Worm (Caenorhabditis elegans) whole organism, late embryonic: ENCODE results near the gene srx-65.

ENCODE experiments used
- C08G9.2 ChIP-seq: sonication (generic microtip); optimal IDR thresholded peaks from 2 replicates; lab custom pipeline; 2016; ENCODE audit warnings: mild to moderate bottlenecking, missing genetic modification characterization, moderate library complexity, missing compliant biosample characterization
- C38D4.7 ChIP-seq: fragments of 200-800 bp; sonication (Bioruptor generic); optimal IDR thresholded peaks from 2 replicates; lab custom pipeline; 2018; ENCODE audit warnings: mild to moderate bottlenecking, missing genetic modification characterization, moderate library complexity, missing compliant biosample characterization
- F13H6.1 ChIP-seq: sonication (generic microtip); optimal IDR thresholded peaks from 2 replicates; lab custom pipeline; 2016; ENCODE audit warnings: missing genetic modification characterization, missing compliant biosample characterization
- K02D7.2 ChIP-seq: sonication (generic microtip); optimal IDR thresholded peaks from 2 replicates; lab custom pipeline; 2017; ENCODE audit warnings: mild to moderate bottlenecking, missing genetic modification characterization, missing compliant biosample characterization
- T23F11.4 ChIP-seq: fragments of 200-800 bp; sonication (Bioruptor generic); optimal IDR thresholded peaks from 2 replicates; lab custom pipeline; 2018; ENCODE audit warnings: mild to moderate bottlenecking, missing genetic modification characterization, missing compliant biosample characterization
- Y22D7AL.16 ChIP-seq: sonication (generic microtip); optimal IDR thresholded peaks from 2 replicates; lab custom pipeline; 2016; ENCODE audit warnings: missing genetic modification characterization, missing compliant biosample characterization
- ahr-1 ChIP-seq: sonication (generic microtip); optimal IDR thresholded peaks from 2 replicates; lab custom pipeline; 2016; ENCODE audit warnings: missing genetic modification characterization, missing compliant biosample characterization
- ama-1 ChIP-seq: fragments of 150-350 bp; optimal IDR thresholded peaks from 2 replicates; lab custom pipeline; 2014
- ceh-19 ChIP-seq: fragments of 200-800 bp; sonication (Bioruptor generic); optimal IDR thresholded peaks from 2 replicates; lab custom pipeline; 2018; ENCODE audit warnings: mild to moderate bottlenecking, missing genetic modification characterization, missing compliant biosample characterization
- ceh-22 ChIP-seq: sonication (generic microtip); optimal IDR thresholded peaks from 2 replicates; lab custom pipeline; 2017; ENCODE audit warnings: missing biosample characterization, missing genetic modification characterization
- ceh-24 ChIP-seq: sonication (generic microtip); optimal IDR thresholded peaks from 2 replicates; lab custom pipeline; 2016; ENCODE audit warnings: mild to moderate bottlenecking, missing genetic modification characterization, missing compliant biosample characterization
- ceh-34 ChIP-seq: sonication (generic microtip); optimal IDR thresholded peaks from 2 replicates; lab custom pipeline; 2016; ENCODE audit warnings: mild to moderate bottlenecking, missing genetic modification characterization, missing compliant biosample characterization
- ceh-48 ChIP-seq: sonication (generic microtip); optimal IDR thresholded peaks from 2 replicates; lab custom pipeline; 2016; ENCODE audit warnings: missing genetic modification characterization, inconsistent platforms, missing compliant biosample characterization
- ceh-6 ChIP-seq: fragments of 200-800 bp; sonication (Bioruptor generic); optimal IDR thresholded peaks from 2 replicates; lab custom pipeline; 2018; ENCODE audit warnings: mild to moderate bottlenecking, missing genetic modification characterization, missing compliant biosample characterization
- ceh-9 ChIP-seq: sonication (generic microtip); optimal IDR thresholded peaks from 2 replicates; lab custom pipeline; 2016; ENCODE audit warnings: mild to moderate bottlenecking, missing genetic modification characterization, inconsistent platforms, missing compliant biosample characterization
- elt-2 ChIP-seq: sonication (generic microtip); optimal IDR thresholded peaks from 2 replicates; lab custom pipeline; 2016; ENCODE audit warnings: missing genetic modification reagents, missing genetic modification characterization, missing compliant biosample characterization
- elt-4 ChIP-seq: sonication (generic microtip); optimal IDR thresholded peaks from 2 replicates; lab custom pipeline; 2016; ENCODE audit warnings: missing genetic modification characterization, missing compliant biosample characterization
- ets-4 ChIP-seq: sonication (generic microtip); optimal IDR thresholded peaks from 2 replicates; lab custom pipeline; 2016; ENCODE audit warnings: missing genetic modification characterization, missing compliant biosample characterization
- eyg-1 ChIP-seq: sonication (generic microtip); optimal IDR thresholded peaks from 2 replicates; lab custom pipeline; 2016; ENCODE audit warnings: missing genotype, missing genetic modification characterization, missing compliant biosample characterization
- fkh-10 ChIP-seq: fragments of 150-350 bp; optimal IDR thresholded peaks from 2 replicates; lab custom pipeline; 2014; ENCODE audit warnings: missing biosample characterization, missing genetic modification reagents, missing genetic modification characterization
- fkh-6 ChIP-seq: sonication (generic microtip); optimal IDR thresholded peaks from 2 replicates; lab custom pipeline; 2016; ENCODE audit warnings: missing genetic modification characterization, missing compliant biosample characterization
- hlh-13 ChIP-seq: fragments of 200-800 bp; sonication (Bioruptor generic); optimal IDR thresholded peaks from 2 replicates; lab custom pipeline; 2018; ENCODE audit warnings: mild to moderate bottlenecking, missing genetic modification characterization, missing compliant biosample characterization
- hlh-30 ChIP-seq: sonication (generic microtip); optimal IDR thresholded peaks from 2 replicates; lab custom pipeline; 2017; ENCODE audit warnings: antibody characterized with exemption, missing genetic modification characterization, missing compliant biosample characterization; ENCODE audit not compliant: insufficient read depth
- hlh-6 ChIP-seq: sonication (generic microtip); optimal IDR thresholded peaks from 2 replicates; lab custom pipeline; 2016; ENCODE audit warnings: missing genotype, missing genetic modification characterization, missing compliant biosample characterization
- hlh-8 ChIP-seq: sonication (generic microtip); optimal IDR thresholded peaks from 2 replicates; lab custom pipeline; 2016; ENCODE audit warnings: missing genotype, missing genetic modification characterization, missing compliant biosample characterization
- lin-11 ChIP-seq: fragments of 200-800 bp; sonication (Bioruptor generic); optimal IDR thresholded peaks from 2 replicates; lab custom pipeline; 2018; ENCODE audit warnings: mild to moderate bottlenecking, missing genetic modification characterization, missing compliant biosample characterization
- madf-2 ChIP-seq: sonication (generic microtip); optimal IDR thresholded peaks from 2 replicates; lab custom pipeline; 2017; ENCODE audit warnings: missing genetic modification characterization, missing compliant biosample characterization
- nhr-11 ChIP-seq: fragments of 150-350 bp; optimal IDR thresholded peaks from 2 replicates; lab custom pipeline; 2014; ENCODE audit warnings: missing biosample characterization, missing genetic modification characterization
- npax-4 ChIP-seq: sonication (generic microtip); optimal IDR thresholded peaks from 2 replicates; lab custom pipeline; 2016; ENCODE audit warnings: missing genetic modification characterization, missing compliant biosample characterization
- odd-2 ChIP-seq: sonication (generic microtip); optimal IDR thresholded peaks from 2 replicates; lab custom pipeline; 2017; ENCODE audit warnings: antibody characterized with exemption, mild to moderate bottlenecking, missing genetic modification characterization, missing compliant biosample characterization
- pag-3 ChIP-seq: sonication (generic microtip); optimal IDR thresholded peaks from 2 replicates; lab custom pipeline; 2016; ENCODE audit warnings: missing compliant biosample characterization, missing genetic modification characterization, borderline replicate concordance
- pat-9 ChIP-seq: fragments of 200-800 bp; sonication (Bioruptor generic); optimal IDR thresholded peaks from 2 replicates; lab custom pipeline; 2018; ENCODE audit warnings: mild to moderate bottlenecking, missing genetic modification characterization, moderate library complexity, missing compliant biosample characterization
- pha-4 ChIP-seq: fragments of 150-350 bp; optimal IDR thresholded peaks from 2 replicates; lab custom pipeline; 2018; ENCODE audit warnings: missing biosample characterization, missing genetic modification reagents, missing genetic modification characterization
- pros-1 ChIP-seq: fragments of 150-350 bp; optimal IDR thresholded peaks from 2 replicates; lab custom pipeline; 2014; ENCODE audit warnings: missing biosample characterization, missing genetic modification reagents, missing genetic modification characterization
- ref-2 ChIP-seq: sonication (generic microtip); optimal IDR thresholded peaks from 2 replicates; lab custom pipeline; 2016; ENCODE audit warnings: missing genetic modification characterization, missing compliant biosample characterization
- sdc-2 ChIP-seq: sonication (generic microtip); optimal IDR thresholded peaks from 2 replicates; lab custom pipeline; 2016; ENCODE audit warnings: missing genotype, missing genetic modification characterization, missing compliant biosample characterization
- syd-9 ChIP-seq: sonication (generic microtip); optimal IDR thresholded peaks from 2 replicates; lab custom pipeline; 2016; ENCODE audit warnings: mild to moderate bottlenecking, missing genetic modification characterization, moderate library complexity, missing compliant biosample characterization
- tbx-7 ChIP-seq: sonication (generic microtip); optimal IDR thresholded peaks from 2 replicates; lab custom pipeline; 2016; ENCODE audit warnings: missing genotype, missing genetic modification characterization, missing compliant biosample characterization
- unc-3 ChIP-seq, 2 experiments: fragments of 200-800 bp in 1 of 2; sonication (Bioruptor generic) in 1 of 2; sonication (generic microtip) in 1 of 2; conservative IDR thresholded peaks in 1 of 2; optimal IDR thresholded peaks in 1 of 2; 2 replicates each; pipeline versions ENCODE4 v1.3.6 to Lab custom; 2016 to 2022; ENCODE audit warnings: missing compliant biosample characterization in 2 of 2, missing genetic modification characterization in 2 of 2, missing genetic modification reagents in 1 of 2
- unc-42 ChIP-seq: sonication (generic microtip); optimal IDR thresholded peaks from 2 replicates; lab custom pipeline; 2016; ENCODE audit warnings: missing genotype, missing genetic modification characterization, missing compliant biosample characterization
- unc-55 ChIP-seq: sonication (generic microtip); optimal IDR thresholded peaks from 2 replicates; lab custom pipeline; 2017; ENCODE audit warnings: missing biosample characterization, missing genetic modification reagents, missing genetic modification characterization

Gene srx-65

ce11 chrV:3961235-3961634 lies 39.5 kb downstream of the srx-65 start, which contains the start of gene cyp-34A6:
Gene cyp-34A6, minus strand, starts transcription at chrV:3961335.
- TF ChIP-seq ceh-48 (tag; lab: Kevin White, UChicago) = no peak
- no peak for TF ChIP-seq ceh-24
- TF ChIP-seq K02D7.2 (tag; lab: Kevin White, UChicago) = no peak
- no peak for TF ChIP-seq syd-9
- no peak for TF ChIP-seq sdc-2 (tag; lab: Kevin White, UChicago)
- no peak for TF ChIP-seq unc-55 (GFP tag; lab: Kevin White, UChicago)
- TF ChIP-seq ceh-22 = no peak
- no peak for TF ChIP-seq T23F11.4 (GFP tag; lab: Kevin White, UChicago)
- TF ChIP-seq pros-1 (tag; lab: Kevin White, UChicago) = no peak
- TF ChIP-seq pha-4 (tag; lab: Kevin White, UChicago) = no peak
- no peak for TF ChIP-seq pat-9
- TF ChIP-seq ref-2 (tag; lab: Kevin White, UChicago) = no peak
- no peak for TF ChIP-seq unc-42 (tag; lab: Kevin White, UChicago)
- no peak for TF ChIP-seq fkh-10 (GFP tag; lab: Kevin White, UChicago)
- no peak for TF ChIP-seq ceh-34 (tag; lab: Kevin White, UChicago)
- TF ChIP-seq elt-2 (tag; lab: Kevin White, UChicago) = no peak

- TF ChIP-seq ceh-48 (tag; lab: Kevin White, UChicago) (no peak), ahr-1 (no peak), tbx-7 (tag; lab: Kevin White, UChicago) (no peak), hlh-30 (tag; lab: Kevin White, UChicago) (no peak), odd-2 (tag; lab: Kevin White, UChicago) (no peak), nhr-11 (tag; lab: Kevin White, UChicago) (no peak), madf-2 (tag; lab: Kevin White, UChicago) (no peak), pag-3 (tag; lab: Kevin White, UChicago) (no peak), hlh-13 (no peak)
These were observed 42.0 kb downstream of the srx-65 start, which contains the start of gene cyp-34A7 for ce11 chrV:3963715-3964114. Gene cyp-34A7, minus strand, starts transcription at chrV:3963815.

DNA sequence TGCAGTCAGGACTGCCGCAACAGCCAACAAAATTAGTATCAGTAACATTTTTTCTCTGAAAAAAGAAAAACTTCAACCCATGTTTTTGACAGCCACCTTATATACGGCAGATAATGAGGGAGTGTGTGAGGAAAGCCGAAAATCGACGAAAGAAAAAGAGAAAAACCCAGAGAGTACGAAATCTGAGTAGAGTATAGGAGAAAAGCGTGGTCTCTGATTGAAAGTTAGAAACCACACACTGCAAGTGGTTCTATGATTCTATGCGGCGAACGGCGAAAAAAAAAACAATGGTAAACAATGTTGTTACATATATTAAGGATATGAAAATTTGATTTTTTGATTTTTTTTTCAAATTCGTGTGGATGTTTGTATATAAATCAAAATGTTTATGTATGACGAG lies 46.0 kb downstream of the srx-65 start, which contains the start of gene cyp-34A8:
cyp-34A8 (minus strand) TSS at position 62 of the 400 bp plus-strand sequence.
- no peak for TF ChIP-seq K02D7.2 (tag; lab: Kevin White, UChicago)
- TF ChIP-seq sdc-2 (tag; lab: Kevin White, UChicago) = no peak
- TF ChIP-seq F13H6.1 (tag; lab: Kevin White, UChicago) = no peak
- no peak for TF ChIP-seq ceh-22
- TF ChIP-seq ceh-9 (tag; lab: Kevin White, UChicago) = no peak
- no peak for TF ChIP-seq C38D4.7 (GFP tag; lab: Kevin White, UChicago)
- TF ChIP-seq unc-3 (GFP tag; conservative IDR thresholded peaks at IDR 0.05; lab: Robert Waterston, UW) = no peak
- no peak for TF ChIP-seq unc-3 (tag; optimal IDR thresholded peaks at IDR 0.05; lab: Kevin White, UChicago)
- no peak for TF ChIP-seq ets-4
- TF ChIP-seq eyg-1 (tag; lab: Kevin White, UChicago) = no peak
- TF ChIP-seq T23F11.4 (GFP tag; lab: Kevin White, UChicago) = no peak
- TF ChIP-seq lin-11 (tag; lab: Kevin White, UChicago) = no peak
- TF ChIP-seq C08G9.2 (tag; lab: Kevin White, UChicago) = no peak
- TF ChIP-seq fkh-6 (tag; lab: Kevin White, UChicago) = no peak
- TF ChIP-seq ahr-1 = no peak

DNA sequence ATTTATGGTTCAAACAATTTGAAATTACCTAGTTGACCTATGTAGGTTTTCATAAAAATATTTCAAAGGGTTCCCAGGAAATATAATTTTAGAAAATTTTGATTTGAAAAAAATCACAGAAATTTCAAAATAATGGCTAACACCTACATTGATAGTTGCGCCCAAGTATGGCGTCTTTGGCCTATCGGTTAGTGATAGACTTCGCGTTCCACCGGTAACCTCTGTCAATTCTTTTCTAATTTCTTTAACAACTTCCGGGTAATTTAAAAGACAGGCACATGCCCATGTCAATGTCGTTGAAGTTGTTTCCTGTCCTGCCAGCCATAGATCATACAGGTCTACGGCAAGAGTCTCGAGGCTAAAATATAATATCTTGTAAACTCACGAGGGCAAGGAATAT lies 47.2 kb downstream of the srx-65 start:
- TF ChIP-seq npax-4 = no peak
- TF ChIP-seq ama-1 (lab: Kevin White, UChicago) = no peak
- TF ChIP-seq sdc-2 (tag; lab: Kevin White, UChicago) = no peak
- no peak for TF ChIP-seq nhr-11 (tag; lab: Kevin White, UChicago)
- TF ChIP-seq Y22D7AL.16 (tag; lab: Kevin White, UChicago) = no peak
- no peak for TF ChIP-seq lin-11 (tag; lab: Kevin White, UChicago)
- no peak for TF ChIP-seq hlh-6
- TF ChIP-seq hlh-8 = no peak
- TF ChIP-seq ceh-19 = no peak
- no peak for TF ChIP-seq ceh-34 (tag; lab: Kevin White, UChicago)
- no peak for TF ChIP-seq elt-2 (tag; lab: Kevin White, UChicago)
- TF ChIP-seq hlh-13 = no peak
- no peak for TF ChIP-seq ahr-1
- no peak for TF ChIP-seq unc-42 (tag; lab: Kevin White, UChicago)
- no peak for TF ChIP-seq fkh-6 (tag; lab: Kevin White, UChicago)
- no peak for TF ChIP-seq ceh-6 (GFP tag; lab: Kevin White, UChicago)
- no peak for TF ChIP-seq odd-2 (tag; lab: Kevin White, UChicago)
- TF ChIP-seq elt-4 (tag; lab: Kevin White, UChicago) = no peak
- no peak for TF ChIP-seq K02D7.2 (tag; lab: Kevin White, UChicago)
